Fruit fly (Drosophila melanogaster): ENCODE measurements around the gene Spn77Ba.

Spn77Ba gene

DNA sequence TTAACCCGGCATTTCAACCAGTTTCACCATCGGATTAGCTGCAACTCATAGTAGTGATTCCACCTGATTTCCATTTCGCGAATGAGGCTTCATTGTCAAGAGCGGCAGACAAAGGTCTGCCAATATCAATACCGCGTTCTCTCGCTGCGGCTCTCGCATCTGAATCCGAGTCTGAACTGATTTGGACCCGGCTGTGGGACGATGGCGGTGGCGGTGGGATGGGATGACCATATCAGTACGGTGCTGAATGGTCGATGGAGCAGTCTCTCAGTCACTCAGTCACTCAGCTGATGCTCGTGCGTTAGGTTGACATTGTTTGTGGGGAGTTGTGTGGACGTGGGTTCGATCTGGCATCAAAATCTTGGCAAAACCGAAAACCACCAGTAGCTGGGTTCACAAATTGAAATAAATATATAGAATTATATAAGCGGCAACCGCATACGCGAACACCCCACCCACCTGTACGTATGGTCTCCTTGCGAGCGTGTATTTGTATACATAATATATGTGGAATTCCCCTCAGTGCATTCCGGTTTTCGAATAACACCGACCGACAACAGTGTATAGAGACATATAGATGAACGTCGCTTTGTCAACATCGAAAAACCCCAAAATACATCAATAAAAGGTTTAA lies at the start of gene Spn77Ba:
Gene Spn77Ba (plus strand): TSS at position 235 of the 634 bp plus-strand sequence.
- TF ChIP-seq CG8119 (GFP tag; IDR thresholded peaks at IDR 0.05) (no peak), net (GFP tag; optimal IDR thresholded peaks at IDR 0.05) (peak; percentile 57), Eip75B (GFP tag; optimal IDR thresholded peaks at IDR 0.05) (peak; percentile 27), acj6 (GFP tag; optimal IDR thresholded peaks at IDR 0.05) (no peak), spab (GFP tag; optimal IDR thresholded peaks at IDR 0.05) (no peak), svp (GFP tag) (peak; percentile 89), CG31627 (GFP tag; optimal IDR thresholded peaks at IDR 0.05) (no peak), CG6276 (GFP tag; optimal IDR thresholded peaks at IDR 0.05) (no peak), Blimp-1 (GFP tag; optimal IDR thresholded peaks at IDR 0.05) (no peak), dac (GFP tag; optimal IDR thresholded peaks at IDR 0.05) (no peak), CG6854 (GFP tag; optimal IDR thresholded peaks at IDR 0.05) (peak; percentile 58), Gug (GFP tag; IDR thresholded peaks at IDR 0.05) (no peak), CG1621 (tag; optimal IDR thresholded peaks at IDR 0.05) (peak; percentile 53), achi (GFP tag; optimal IDR thresholded peaks at IDR 0.05) (peak; percentile 20), salr (GFP tag; optimal IDR thresholded peaks at IDR 0.05) (no peak), Sox14 (GFP tag; optimal IDR thresholded peaks at IDR 0.05) (peak; percentile 42), CG11294 (GFP tag; IDR thresholded peaks at IDR 0.05) (no peak), Ets96B (tag; optimal IDR thresholded peaks at IDR 0.05) (no peak), CG7368 (GFP tag; optimal IDR thresholded peaks at IDR 0.05) (peak; percentile 42), Met (GFP tag; optimal IDR thresholded peaks at IDR 0.05) (peak; percentile 13), OdsH (GFP tag; optimal IDR thresholded peaks at IDR 0.05) (no peak), fd85E (GFP tag; optimal IDR thresholded peaks at IDR 0.05) (no peak), CG15336 (GFP tag; IDR thresholded peaks at IDR 0.05) (no peak), cyc (GFP tag; optimal IDR thresholded peaks at IDR 0.05) (no peak), CG6792 (GFP tag; optimal IDR thresholded peaks at IDR 0.05) (no peak), CG9139 (GFP tag; optimal IDR thresholded peaks at IDR 0.05) (peak; percentile 49), dsx (GFP tag; optimal IDR thresholded peaks at IDR 0.05; ENCODE audit: poor library complexity, severe bottlenecking) (peak; percentile 57), Eip93F (GFP tag; optimal IDR thresholded peaks at IDR 0.05) (no peak), CG4318 (GFP tag; optimal IDR thresholded peaks at IDR 0.05) (no peak), CG10631 (GFP tag; optimal IDR thresholded peaks at IDR 0.05) (no peak), CG11762 (GFP tag; optimal IDR thresholded peaks at IDR 0.05; ENCODE audit: insufficient read depth) (no peak), pdm3 (GFP tag; optimal IDR thresholded peaks at IDR 0.05) (no peak), CG6808 (GFP tag; optimal IDR thresholded peaks at IDR 0.05) (peak; percentile 44), CG34406 (GFP tag; optimal IDR thresholded peaks at IDR 0.05) (no peak), Ets21C (GFP tag; optimal IDR thresholded peaks at IDR 0.05) (no peak), esn (GFP tag; optimal IDR thresholded peaks at IDR 0.05) (no peak), CG8319 (GFP tag; optimal IDR thresholded peaks at IDR 0.05) (no peak), Sox102F (GFP tag; optimal IDR thresholded peaks at IDR 0.05) (peak; percentile 23), CG6163 (GFP tag; IDR thresholded peaks at IDR 0.05) (peak; percentile 68; the same call in 2 of the 3 replicates), lz (GFP tag; optimal IDR thresholded peaks at IDR 0.05) (no peak), fkh (GFP tag; optimal IDR thresholded peaks at IDR 0.05) (no peak), Sox15 (GFP tag; optimal IDR thresholded peaks at IDR 0.05) (no peak), Hr39 (GFP tag; optimal IDR thresholded peaks at IDR 0.05) (no peak), Hr4 (GFP tag; optimal IDR thresholded peaks at IDR 0.05) (no peak), CG3919 (GFP tag; optimal IDR thresholded peaks at IDR 0.05) (peak; percentile 58), CG16779 (tag; optimal IDR thresholded peaks at IDR 0.05) (no peak), CG10669 (GFP tag; optimal IDR thresholded peaks at IDR 0.05) (no peak), CG11902 (GFP tag; optimal IDR thresholded peaks at IDR 0.05) (no peak), ss (GFP tag; optimal IDR thresholded peaks at IDR 0.05) (peak; percentile 62 to 71), vri (GFP tag; optimal IDR thresholded peaks at IDR 0.05) (peak; percentile 77), eg (GFP tag; IDR thresholded peaks at IDR 0.05) (no peak; the same call in 2 of the 3 replicates), CG8632 (GFP tag; optimal IDR thresholded peaks at IDR 0.05) (peak; percentile 11)

Data from whole organism, prepupa.